Fruit fly (Drosophila melanogaster): ENCODE data around the gene X11Lbeta.

Gene X11Lbeta

DNA sequence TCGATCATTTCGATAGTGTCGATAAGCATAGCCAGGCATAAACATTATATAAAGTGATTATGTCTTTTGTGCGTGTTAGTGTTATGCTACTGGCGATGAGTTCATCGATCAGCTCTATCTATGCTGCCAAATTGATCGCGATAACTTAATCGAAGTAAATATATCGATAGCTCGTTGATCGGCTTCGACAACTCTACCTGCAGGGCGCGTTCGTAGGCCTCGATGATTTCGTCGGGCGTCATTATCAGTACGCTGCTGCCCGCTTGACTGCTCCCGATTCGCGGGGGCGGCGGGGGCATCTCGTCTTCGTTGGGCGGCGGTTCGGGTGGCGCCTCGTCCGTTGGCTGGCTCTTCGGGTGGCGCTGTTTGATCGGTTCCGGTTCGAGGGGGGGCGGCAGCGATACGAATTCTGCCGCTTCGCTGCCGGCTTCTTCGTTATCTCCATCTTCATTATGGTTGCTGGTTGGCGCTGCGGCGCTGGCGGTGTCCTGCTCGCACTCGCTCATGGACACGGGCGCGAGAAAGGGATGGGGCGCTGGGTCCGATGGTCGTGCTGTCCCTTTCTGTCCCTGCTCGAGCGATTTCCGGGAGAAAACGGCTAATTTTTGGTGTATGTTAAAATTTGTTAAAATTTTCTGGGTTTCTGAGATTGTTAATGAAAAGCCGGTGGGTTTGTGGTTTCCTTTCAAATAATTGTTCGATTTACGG is 25.3 kb upstream of the X11Lbeta start, which contains the start of gene CG1628 (continued):
- no peak for TF ChIP-seq pan (optimal IDR thresholded peaks at IDR 0.05)
- TF ChIP-seq pan (GFP tag; optimal IDR thresholded peaks at IDR 0.05 in 1 of 2, IDR thresholded peaks at IDR 0.05 in 1 of 2), result peak in 1 of 2 experiments; percentile 53
- no peak for TF ChIP-seq CG10147 (GFP tag; optimal IDR thresholded peaks at IDR 0.05)
- TF ChIP-seq Sox102F (GFP tag; optimal IDR thresholded peaks at IDR 0.05), result no peak
- TF ChIP-seq ssp (GFP tag; IDR thresholded peaks at IDR 0.05), result no peak
- TF ChIP-seq az2 (GFP tag; optimal IDR thresholded peaks at IDR 0.05), result no peak
- no peak for TF ChIP-seq CG16815 (GFP tag; optimal IDR thresholded peaks at IDR 0.05)
- TF ChIP-seq CG9609 (GFP tag; optimal IDR thresholded peaks at IDR 0.05), result no peak
- TF ChIP-seq tgo (GFP tag; IDR thresholded peaks at IDR 0.05), result no peak
- peak; percentile 59 for TF ChIP-seq CG13894 (tag; optimal IDR thresholded peaks at IDR 0.05)
- TF ChIP-seq Chrac-16 (GFP tag; optimal IDR thresholded peaks at IDR 0.05), result no peak
- TF ChIP-seq ATbp (GFP tag; optimal IDR thresholded peaks at IDR 0.05), result no peak
- TF ChIP-seq Ssrp (tag; optimal IDR thresholded peaks at IDR 0.05), result peak; percentile 1
- TF ChIP-seq CG9437 (GFP tag; optimal IDR thresholded peaks at IDR 0.05), result no peak
- TF ChIP-seq Dfd (GFP tag; optimal IDR thresholded peaks at IDR 0.05), result no peak
- peak; percentile 38; the same call in 1 of the 3 replicates for TF ChIP-seq dysf (GFP tag; IDR thresholded peaks at IDR 0.05)
- TF ChIP-seq sim (GFP tag; IDR thresholded peaks at IDR 0.05), result no peak
- 0 out of 3 replicates have a peak, but pooled peaks have one; percentile 25 for TF ChIP-seq Doc3 (GFP tag; IDR thresholded peaks at IDR 0.05; ENCODE audit: partially characterized antibody)
- no peak for TF ChIP-seq fd3F (GFP tag; optimal IDR thresholded peaks at IDR 0.05)
- TF ChIP-seq CG10267 (tag; optimal IDR thresholded peaks at IDR 0.05), result no peak
- TF ChIP-seq Vsx1 (GFP tag; optimal IDR thresholded peaks at IDR 0.05), result peak; percentile 82
- no peak; the same call in 2 of the 3 replicates for TF ChIP-seq knrl (GFP tag; IDR thresholded peaks at IDR 0.05; ENCODE audit: partially characterized antibody)
- no peak for TF ChIP-seq insv (GFP tag; optimal IDR thresholded peaks at IDR 0.05)
- no peak for TF ChIP-seq lbe (GFP tag; optimal IDR thresholded peaks at IDR 0.05)
- TF ChIP-seq CG2889 (GFP tag; IDR thresholded peaks at IDR 0.05), result no peak
- TF ChIP-seq Scr (GFP tag; IDR thresholded peaks at IDR 0.05; ENCODE audit: partially characterized antibody), result peak; percentile 58
- no peak for TF ChIP-seq Lim3 (GFP tag; IDR thresholded peaks at IDR 0.05)
- TF ChIP-seq ap (GFP tag; IDR thresholded peaks at IDR 0.05), result no peak
- TF ChIP-seq CG14441 (GFP tag; IDR thresholded peaks at IDR 0.05), result peak; percentile 45; the same call in 1 of the 2 replicates
- 0 out of 3 replicates have a peak, but pooled peaks have one; percentile 66 for TF ChIP-seq CG2199 (GFP tag; IDR thresholded peaks at IDR 0.05)
- TF ChIP-seq tll (GFP tag; optimal IDR thresholded peaks at IDR 0.05), result no peak
- no peak for TF ChIP-seq ewg (GFP tag; optimal IDR thresholded peaks at IDR 0.05)
- TF ChIP-seq Stat92E (GFP tag; optimal IDR thresholded peaks at IDR 0.05), result no peak
- no peak for TF ChIP-seq dati (GFP tag; IDR thresholded peaks at IDR 0.05)
- TF ChIP-seq chinmo (GFP tag; IDR thresholded peaks at IDR 0.05; ENCODE audit: partially characterized antibody), result peak; percentile 84
- TF ChIP-seq disco-r (GFP tag; optimal IDR thresholded peaks at IDR 0.05), result no peak
- no peak for TF ChIP-seq zfh2 (GFP tag; optimal IDR thresholded peaks at IDR 0.05)
- TF ChIP-seq Lpt (GFP tag; optimal IDR thresholded peaks at IDR 0.05), result no peak
- TF ChIP-seq CG11085 (GFP tag; IDR thresholded peaks at IDR 0.05), result no peak
- no peak for TF ChIP-seq Sin3A (optimal IDR thresholded peaks at IDR 0.05)
- peak; percentile 34 for TF ChIP-seq unpg (GFP tag; optimal IDR thresholded peaks at IDR 0.05)
- TF ChIP-seq CG7357 (GFP tag; IDR thresholded peaks at IDR 0.05), result no peak
- no peak for TF ChIP-seq Sry-β (GFP tag; optimal IDR thresholded peaks at IDR 0.05)
- TF ChIP-seq Mad (GFP tag; optimal IDR thresholded peaks at IDR 0.05), result no peak
- TF ChIP-seq Optix (GFP tag; IDR thresholded peaks at IDR 0.05), result 0 out of 3 replicates have a peak, but pooled peaks have one; percentile 26
- TF ChIP-seq schlank (tag; optimal IDR thresholded peaks at IDR 0.05), result no peak
- TF ChIP-seq HHEX (GFP tag; optimal IDR thresholded peaks at IDR 0.05), result peak; percentile 39
- TF ChIP-seq CG17359 (tag; optimal IDR thresholded peaks at IDR 0.05), result peak; percentile 0
- no peak for TF ChIP-seq CG15696 (tag; optimal IDR thresholded peaks at IDR 0.05)
